Fruit fly (Drosophila melanogaster): ENCODE measurements around the gene mthl15.

mthl15 gene

DNA sequence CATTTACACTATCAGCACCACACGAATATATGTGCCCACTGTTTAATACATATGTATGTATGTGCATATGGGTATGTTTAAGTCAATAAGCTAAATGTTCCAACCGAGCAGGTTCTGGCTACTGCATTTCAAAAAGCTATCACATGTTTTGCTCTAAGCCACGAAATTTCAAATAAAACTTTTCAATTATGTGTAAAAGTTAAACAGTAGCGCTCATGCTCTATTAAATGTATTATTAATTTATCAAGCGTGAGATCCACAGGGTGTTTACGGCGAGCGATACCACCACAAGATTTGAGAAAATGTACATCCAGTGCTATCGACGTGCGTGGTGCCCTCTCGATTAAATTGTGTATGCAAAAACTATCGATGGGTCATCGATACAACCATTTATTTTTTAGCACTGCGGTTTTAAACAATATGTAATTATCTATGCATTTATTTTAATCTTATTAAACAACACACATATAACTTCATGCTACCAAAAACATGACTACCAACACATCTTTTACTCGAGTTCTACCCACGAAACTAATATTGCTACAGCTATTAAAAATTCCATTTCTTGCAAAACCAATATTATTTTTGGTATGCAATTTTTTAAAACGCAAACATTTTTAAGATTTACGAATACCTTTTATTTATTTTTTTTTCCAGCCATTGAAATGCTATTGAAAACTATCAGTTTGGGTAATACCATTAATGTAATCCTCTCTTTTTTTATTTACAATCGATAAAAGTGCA, 22.8 kb upstream of the mthl15 start, which contains the start of gene Pten (continued):
- peak; percentile 31; the same call in 2 of the 3 replicates for TF ChIP-seq croc (GFP tag; conservative IDR thresholded peaks at IDR 0.05)
- no peak for TF ChIP-seq salm (tag; optimal IDR thresholded peaks at IDR 0.05)
- TF ChIP-seq CG3281 (GFP tag; optimal IDR thresholded peaks at IDR 0.05), result peak; percentile 59
- peak; percentile 100 for TF ChIP-seq CG18764 (GFP tag; optimal IDR thresholded peaks at IDR 0.05)
- TF ChIP-seq jigr1 (GFP tag; IDR thresholded peaks at IDR 0.05), result peak; percentile 88; the same call in 1 of the 3 replicates
- TF ChIP-seq TFAM (GFP tag; optimal IDR thresholded peaks at IDR 0.05), result no peak
- TF ChIP-seq HLH3B (GFP tag; IDR thresholded peaks at IDR 0.05), result no peak
- peak; percentile 67 for TF ChIP-seq Side (GFP tag; optimal IDR thresholded peaks at IDR 0.05)
- TF ChIP-seq pb (GFP tag; optimal IDR thresholded peaks at IDR 0.05), result peak; percentile 31
- no peak for TF ChIP-seq zf30C (GFP tag; optimal IDR thresholded peaks at IDR 0.05)
- TF ChIP-seq CG12219 (GFP tag; optimal IDR thresholded peaks at IDR 0.05), result peak; percentile 27
- no peak for TF ChIP-seq Sin3A (optimal IDR thresholded peaks at IDR 0.05)
- TF ChIP-seq CG6791 (GFP tag; IDR thresholded peaks at IDR 0.05; ENCODE audit: partially characterized antibody), result peak; percentile 93
- TF ChIP-seq CG7271 (tag; optimal IDR thresholded peaks at IDR 0.05), result peak; percentile 16
- TF ChIP-seq CG4707 (GFP tag; optimal IDR thresholded peaks at IDR 0.05), result peak; percentile 61
- TF ChIP-seq CG13296 (GFP tag; optimal IDR thresholded peaks at IDR 0.05), result peak; percentile 51
- TF ChIP-seq hb (GFP tag; IDR thresholded peaks at IDR 0.05; ENCODE audit: partially characterized antibody), result peak; percentile 87; the same call in 2 of the 3 replicates
- no peak for TF ChIP-seq CG9932 (GFP tag; IDR thresholded peaks at IDR 0.05)
- peak; percentile 12 for TF ChIP-seq Elba2 (GFP tag; optimal IDR thresholded peaks at IDR 0.05)
- peak; percentile 49 for TF ChIP-seq Spps (tag; optimal IDR thresholded peaks at IDR 0.05)
- peak; percentile 43 for TF ChIP-seq eyg (GFP tag; optimal IDR thresholded peaks at IDR 0.05)
- peak; percentile 74 for TF ChIP-seq mam (GFP tag; optimal IDR thresholded peaks at IDR 0.05)
- TF ChIP-seq CG10274 (GFP tag; optimal IDR thresholded peaks at IDR 0.05), result peak; percentile 28
- no peak for TF ChIP-seq da (GFP tag; optimal IDR thresholded peaks at IDR 0.05)
- TF ChIP-seq CG11696 (GFP tag; IDR thresholded peaks at IDR 0.05), result 0 out of 2 replicates have a peak, but pooled peaks have one; percentile 33
- TF ChIP-seq CG6765 (GFP tag; optimal IDR thresholded peaks at IDR 0.05), result peak; percentile 37
- TF ChIP-seq CG10979 (tag; optimal IDR thresholded peaks at IDR 0.05), result peak; percentile 63
- peak; percentile 30 for TF ChIP-seq B-H2 (GFP tag; optimal IDR thresholded peaks at IDR 0.05)
- TF ChIP-seq ems (GFP tag; optimal IDR thresholded peaks at IDR 0.05), result peak; percentile 32
- TF ChIP-seq Meics (GFP tag; optimal IDR thresholded peaks at IDR 0.05), result peak; percentile 75
- peak; percentile 79; the same call in 1 of the 2 replicates for TF ChIP-seq sna (GFP tag; IDR thresholded peaks at IDR 0.05; ENCODE audit: partially characterized antibody)
- TF ChIP-seq dm (GFP tag; optimal IDR thresholded peaks at IDR 0.05), result no peak
- TF ChIP-seq sim (GFP tag; IDR thresholded peaks at IDR 0.05), result no peak
- no peak for TF ChIP-seq CG5180 (GFP tag; optimal IDR thresholded peaks at IDR 0.05)
- TF ChIP-seq grau (tag; optimal IDR thresholded peaks at IDR 0.05), result peak; percentile 63
- peak; percentile 42 for TF ChIP-seq Six4 (GFP tag; optimal IDR thresholded peaks at IDR 0.05)
- peak; percentile 57 for TF ChIP-seq CG12155 (GFP tag; optimal IDR thresholded peaks at IDR 0.05)
- TF ChIP-seq CG14965 (GFP tag; optimal IDR thresholded peaks at IDR 0.05; ENCODE audit: borderline replicate concordance), result no peak
- peak; percentile 77 for TF ChIP-seq zen (tag; optimal IDR thresholded peaks at IDR 0.05)
- TF ChIP-seq CG6813 (GFP tag; optimal IDR thresholded peaks at IDR 0.05), result no peak
- peak; percentile 57 for TF ChIP-seq Mes4 (GFP tag; optimal IDR thresholded peaks at IDR 0.05)
- TF ChIP-seq gcm2 (GFP tag; optimal IDR thresholded peaks at IDR 0.05), result no peak
- peak; percentile 4 for TF ChIP-seq CTCF (GFP tag; optimal IDR thresholded peaks at IDR 0.05)
- peak; percentile 54; the same call in 1 of the 2 replicates for TF ChIP-seq Awh (GFP tag; IDR thresholded peaks at IDR 0.05)
- TF ChIP-seq nau (GFP tag; optimal IDR thresholded peaks at IDR 0.05), result no peak
- peak; percentile 82 for TF ChIP-seq CG17829 (tag; optimal IDR thresholded peaks at IDR 0.05)
- peak; percentile 57 for TF ChIP-seq CG33213 (GFP tag; optimal IDR thresholded peaks at IDR 0.05)
- no peak for TF ChIP-seq usp (GFP tag; optimal IDR thresholded peaks at IDR 0.05)
- TF ChIP-seq Lhr (GFP tag; optimal IDR thresholded peaks at IDR 0.05), result peak; percentile 39
- TF ChIP-seq CG7963 (GFP tag; IDR thresholded peaks at IDR 0.05; ENCODE audit: partially characterized antibody), result peak; percentile 90

Measured in whole organism, embryonic.